Worm (Caenorhabditis elegans) whole organism, L4 larva: Measurements from ENCODE around the gene C25B8.8.

ENCODE experiments used
- ama-1 ChIP-seq: fragments of 150-350 bp; optimal IDR thresholded peaks from 2 replicates; lab custom pipeline; 2014; ENCODE audit warnings: inconsistent platforms, mixed read lengths
- arid-1 ChIP-seq: fragments of 200-800 bp; sonication (Bioruptor generic); conservative IDR thresholded peaks from 2 replicates; pipeline ENCODE4 v1.3.6; 2022; ENCODE audit warnings: missing genetic modification reagents, missing genetic modification characterization, missing compliant biosample characterization
- fos-1 ChIP-seq: fragments of 150-350 bp; optimal IDR thresholded peaks from 2 replicates; lab custom pipeline; 2014; ENCODE audit warnings: missing biosample characterization, missing genetic modification characterization
- lim-7 ChIP-seq: fragments of 200-800 bp; sonication (Bioruptor generic); IDR thresholded peaks from 2 replicates; pipeline ENCODE4 v1.3.6; 2022; ENCODE audit warnings: missing genetic modification characterization, missing compliant biosample characterization
- lin-15B ChIP-seq: fragments of 150-350 bp; sonication (generic microtip); optimal IDR thresholded peaks from 3 replicates; lab custom pipeline; 2014; ENCODE audit warnings: missing biosample characterization, missing genetic modification characterization
- pha-4 ChIP-seq, 2 experiments: fragments of 150-350 bp in 1 of 2; fragments of 200-800 bp in 1 of 2; sonication (Bioruptor generic) in 1 of 2; IDR thresholded peaks in 1 of 2; optimal IDR thresholded peaks in 1 of 2; 2 replicates each; pipeline versions ENCODE4 v1.3.6 to Lab custom; 2014 to 2022; ENCODE audit warnings: missing genetic modification characterization in 2 of 2, missing genetic modification reagents in 2 of 2, missing biosample characterization in 1 of 2, missing compliant biosample characterization in 1 of 2
- unc-62 ChIP-seq, 3 experiments: fragments of 150-350 bp in 1 of 3; sonication (generic microtip); optimal IDR thresholded peaks in 2 of 3; peaks in 1 of 3; 1 replicate in 1 of 3; 2 replicates in 2 of 3; lab custom pipeline; 2014 to 2017; ENCODE audit warnings: missing biosample characterization in 3 of 3, missing genetic modification characterization in 3 of 3, missing genetic modification reagents in 3 of 3, missing genotype in 1 of 3
- ztf-11 ChIP-seq: fragments of 150-350 bp; optimal IDR thresholded peaks from 2 replicates; lab custom pipeline; 2014; ENCODE audit warnings: missing biosample characterization, missing genetic modification characterization

DNA sequence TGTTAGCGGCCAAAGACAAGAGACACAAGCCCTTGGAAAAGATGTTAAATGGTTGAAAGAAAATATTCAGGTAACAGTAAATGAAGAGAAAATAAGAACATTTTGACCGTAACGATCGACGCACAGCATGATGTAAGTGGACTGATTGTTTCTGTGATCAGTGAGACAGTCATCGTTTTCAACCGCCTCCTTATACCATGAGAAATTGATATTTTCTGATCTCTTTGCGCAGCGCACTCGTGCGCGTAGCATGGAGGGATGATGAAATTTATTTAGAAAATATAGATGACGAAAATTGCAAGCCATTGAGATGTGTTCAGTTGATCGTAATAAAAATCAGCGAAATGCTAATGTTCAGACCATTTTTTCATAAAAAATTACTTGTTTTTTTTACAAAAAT lies 39.8 kb downstream of the C25B8.8 start:
- no peak for TF ChIP-seq ama-1 (lab: Kevin White, UChicago)
- no peak for TF ChIP-seq lin-15B (tag; lab: Kevin White, UChicago)
- no peak for TF ChIP-seq lim-7 (GFP tag; lab: Robert Waterston, UW)
- no peak for TF ChIP-seq arid-1 (GFP tag; lab: Robert Waterston, UW)
- no peak for TF ChIP-seq pha-4 (GFP tag; IDR thresholded peaks at IDR 0.05; lab: Robert Waterston, UW)
- no peak for TF ChIP-seq pha-4 (tag; optimal IDR thresholded peaks at IDR 0.05; lab: Kevin White, UChicago)
- no peak for TF ChIP-seq fos-1 (tag; lab: Kevin White, UChicago)
- no peak for TF ChIP-seq unc-62 (GFP tag; optimal IDR thresholded peaks at IDR 0.05 in 1 of 2; lab: Kevin White, UChicago)
- TF ChIP-seq unc-62 (tag; optimal IDR thresholded peaks at IDR 0.05; lab: Kevin White, UChicago) = no peak
- TF ChIP-seq ztf-11 (tag; lab: Kevin White, UChicago) = no peak
